Worm (Caenorhabditis elegans) whole organism, L1 larva: ENCODE measurements around the gene marc-1.

Source experiments
- elt-2 ChIP-seq: sonication (generic microtip); optimal IDR thresholded peaks from 2 replicates; lab custom pipeline; 2016; ENCODE audit warnings: missing genetic modification characterization, mild to moderate bottlenecking, inconsistent platforms, missing compliant biosample characterization, missing genetic modification reagents
- lin-13 ChIP-seq: fragments of 150-350 bp; optimal IDR thresholded peaks from 2 replicates; lab custom pipeline; 2014; ENCODE audit warnings: missing biosample characterization, missing genetic modification reagents, missing genetic modification characterization
- pqm-1 ChIP-seq: sonication (generic microtip); optimal IDR thresholded peaks from 3 replicates; lab custom pipeline; 2017; ENCODE audit warnings: missing biosample characterization, missing genetic modification characterization
- sptf-1 ChIP-seq: fragments of 150-350 bp; optimal IDR thresholded peaks from 2 replicates; lab custom pipeline; 2014; ENCODE audit warnings: missing biosample characterization, missing genetic modification characterization

DNA sequence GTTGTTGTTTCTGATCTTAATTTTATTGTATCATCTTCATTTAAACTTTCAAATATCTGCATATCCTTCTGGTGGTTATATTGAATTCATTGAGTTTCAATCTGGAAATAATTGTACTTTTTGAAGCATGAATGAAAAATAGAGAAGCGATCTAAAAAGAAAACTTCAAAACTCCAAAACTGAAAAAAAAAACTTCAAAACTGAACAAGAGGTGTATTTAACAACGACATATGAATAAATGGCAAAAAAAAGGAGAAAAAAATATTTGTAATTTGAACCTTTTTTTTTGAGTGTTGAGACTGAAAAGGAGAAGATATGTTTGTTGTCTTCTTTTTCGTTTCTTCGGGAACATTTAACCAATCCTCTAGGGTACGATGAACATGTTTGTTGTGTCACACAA lies 18.4 kb downstream of the marc-1 start, which contains the start of gene F58E6.11:
- TF ChIP-seq elt-2 (tag; lab: Kevin White, UChicago) (no peak), lin-13 (GFP tag; lab: Kevin White, UChicago) (no peak), sptf-1 (no peak), pqm-1 (tag; lab: Kevin White, UChicago) (no peak)
